Worm (Caenorhabditis elegans): ENCODE data around the gene gpa-9.

Gene gpa-9

DNA sequence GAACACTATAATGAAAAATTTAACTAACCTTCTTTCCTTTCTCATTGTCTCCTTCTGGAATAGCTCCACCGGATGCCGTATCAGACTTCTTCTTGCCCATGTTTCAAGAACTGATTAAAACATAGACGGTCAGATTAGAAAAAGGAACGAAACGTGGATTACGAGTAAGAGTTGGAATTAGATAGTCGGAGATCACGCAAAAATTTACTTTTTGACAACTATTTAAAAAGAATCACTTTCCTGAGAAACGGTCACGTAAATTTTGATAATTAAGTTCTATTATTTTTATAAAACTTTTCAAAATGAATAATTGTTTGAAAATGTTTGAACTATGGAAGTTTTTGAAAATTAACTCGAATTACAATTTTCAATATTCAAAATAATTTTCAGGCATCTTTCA is 37.0 kb downstream of the gpa-9 start, which contains the start of gene cyc-2.2:
TSS of gene cyc-2.2 (minus strand) at position 101 of the 400 bp plus-strand sequence.
- no peak for TF ChIP-seq B0310.2 (tag; optimal IDR thresholded peaks at IDR 0.05)
- TF ChIP-seq sea-1 (GFP tag; conservative IDR thresholded peaks at IDR 0.05) = no peak
- TF ChIP-seq hmg-4 (GFP tag; optimal IDR thresholded peaks at IDR 0.05) = no peak
- no peak for TF ChIP-seq ets-7 (tag; optimal IDR thresholded peaks at IDR 0.05)
- no peak for TF ChIP-seq flt-1 (GFP tag; IDR thresholded peaks at IDR 0.05)

ce11 chrV:12611029-12611428 is 38.1 kb downstream of the gpa-9 start, which contains the start of gene cubn-1:
cubn-1 (plus strand) TSS chrV:12611329.
- TF ChIP-seq tra-4 (tag; optimal IDR thresholded peaks at IDR 0.05) (no peak), tbx-37 (GFP tag; conservative IDR thresholded peaks at IDR 0.05) (no peak), aly-1 (tag; optimal IDR thresholded peaks at IDR 0.05) (no peak), scrt-1 (GFP tag; IDR thresholded peaks at IDR 0.05) (no peak), hmbx-1 (tag; optimal IDR thresholded peaks at IDR 0.05) (no peak), sea-1 (GFP tag; conservative IDR thresholded peaks at IDR 0.05) (no peak), B0310.2 (tag; optimal IDR thresholded peaks at IDR 0.05) (no peak), tbx-11 (GFP tag; IDR thresholded peaks at IDR 0.05) (no peak)

- TF ChIP-seq aly-1 (tag; optimal IDR thresholded peaks at IDR 0.05) (no peak), tbx-11 (GFP tag; IDR thresholded peaks at IDR 0.05) (no peak), hmg-4 (GFP tag; optimal IDR thresholded peaks at IDR 0.05) (no peak), B0310.2 (tag; optimal IDR thresholded peaks at IDR 0.05) (no peak), pes-1 (GFP tag; IDR thresholded peaks at IDR 0.05) (no peak)
Measured at ce11 chrV:12609526-12609925, 39.6 kb downstream of the gpa-9 start, which contains the start of gene ZC116.1. ZC116.1 (plus strand) TSS chrV:12609826.

DNA sequence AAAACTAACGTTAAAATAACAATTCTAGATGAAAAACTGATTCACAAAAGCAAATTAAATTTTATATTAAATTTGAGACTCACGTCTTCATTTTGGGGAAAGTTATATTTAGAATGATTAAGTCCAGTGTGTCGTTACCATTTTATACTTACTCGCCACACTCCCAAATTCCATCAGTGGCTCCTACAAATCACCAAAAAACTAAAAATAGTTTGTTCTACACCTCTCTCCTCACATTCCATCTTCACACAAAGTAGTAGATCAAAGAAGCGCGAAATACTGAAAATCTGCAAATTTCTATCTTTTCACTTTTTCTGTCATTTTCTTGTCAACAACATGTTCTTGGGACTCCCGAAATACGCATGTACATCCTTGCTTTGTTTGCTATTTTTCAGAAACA is 40.3 kb downstream of the gpa-9 start, which contains the start of gene ZC116.5:
TSS of gene ZC116.5 (minus strand) at position 101 of the 400 bp plus-strand sequence.
- TF ChIP-seq hnd-1 (tag; optimal IDR thresholded peaks at IDR 0.05) (no peak), ceh-13 (GFP tag; optimal IDR thresholded peaks at IDR 0.05) (no peak), scrt-1 (GFP tag; IDR thresholded peaks at IDR 0.05) (no peak), flt-1 (GFP tag; IDR thresholded peaks at IDR 0.05) (no peak), F13C5.2 (tag; optimal IDR thresholded peaks at IDR 0.05) (no peak), sea-1 (GFP tag; conservative IDR thresholded peaks at IDR 0.05) (no peak), tbx-11 (GFP tag; IDR thresholded peaks at IDR 0.05) (no peak), hmbx-1 (tag; optimal IDR thresholded peaks at IDR 0.05) (no peak), hmg-4 (GFP tag; optimal IDR thresholded peaks at IDR 0.05) (no peak), aly-1 (tag; optimal IDR thresholded peaks at IDR 0.05) (no peak), tra-4 (tag; optimal IDR thresholded peaks at IDR 0.05) (no peak), ets-7 (tag; optimal IDR thresholded peaks at IDR 0.05) (no peak), tbx-37 (GFP tag; conservative IDR thresholded peaks at IDR 0.05) (no peak), ceh-36 (tag; optimal IDR thresholded peaks at IDR 0.05) (no peak), B0310.2 (tag; optimal IDR thresholded peaks at IDR 0.05) (no peak), pes-1 (GFP tag; IDR thresholded peaks at IDR 0.05) (no peak), ama-1 (optimal IDR thresholded peaks at IDR 0.05) (no peak)

DNA sequence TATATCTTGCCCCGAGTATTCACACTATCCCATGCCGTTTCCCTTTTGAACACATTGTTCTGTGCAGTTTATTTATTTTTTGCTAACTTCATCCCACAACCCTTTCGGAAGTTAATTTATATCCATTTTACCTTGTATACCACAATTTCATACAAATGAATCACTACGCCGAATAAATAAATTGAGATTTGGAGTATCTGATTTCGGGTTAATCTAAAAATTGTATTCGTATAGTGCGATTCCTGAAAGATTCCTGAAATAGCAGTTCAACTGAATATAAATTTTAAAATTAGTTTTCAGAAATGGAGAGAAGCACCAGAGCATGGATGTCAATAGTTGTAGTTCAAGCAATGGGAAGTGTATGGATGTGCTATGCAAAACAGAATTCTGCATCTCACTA is 42.0 kb downstream of the gpa-9 start, which contains the start of gene erg-28:
TSS of gene erg-28 (plus strand) at position 301 of the 400 bp plus-strand sequence.
- TF ChIP-seq aly-1 (tag; optimal IDR thresholded peaks at IDR 0.05) (no peak), tbx-11 (GFP tag; IDR thresholded peaks at IDR 0.05) (no peak), hmg-4 (GFP tag; optimal IDR thresholded peaks at IDR 0.05) (no peak)

ce11 chrV:12601835-12602234 is 47.3 kb downstream of the gpa-9 start:
- no peak for TF ChIP-seq F13C5.2 (tag; optimal IDR thresholded peaks at IDR 0.05)
- TF ChIP-seq tbx-37 (GFP tag; conservative IDR thresholded peaks at IDR 0.05) = no peak
- no peak for TF ChIP-seq scrt-1 (GFP tag; IDR thresholded peaks at IDR 0.05)

DNA sequence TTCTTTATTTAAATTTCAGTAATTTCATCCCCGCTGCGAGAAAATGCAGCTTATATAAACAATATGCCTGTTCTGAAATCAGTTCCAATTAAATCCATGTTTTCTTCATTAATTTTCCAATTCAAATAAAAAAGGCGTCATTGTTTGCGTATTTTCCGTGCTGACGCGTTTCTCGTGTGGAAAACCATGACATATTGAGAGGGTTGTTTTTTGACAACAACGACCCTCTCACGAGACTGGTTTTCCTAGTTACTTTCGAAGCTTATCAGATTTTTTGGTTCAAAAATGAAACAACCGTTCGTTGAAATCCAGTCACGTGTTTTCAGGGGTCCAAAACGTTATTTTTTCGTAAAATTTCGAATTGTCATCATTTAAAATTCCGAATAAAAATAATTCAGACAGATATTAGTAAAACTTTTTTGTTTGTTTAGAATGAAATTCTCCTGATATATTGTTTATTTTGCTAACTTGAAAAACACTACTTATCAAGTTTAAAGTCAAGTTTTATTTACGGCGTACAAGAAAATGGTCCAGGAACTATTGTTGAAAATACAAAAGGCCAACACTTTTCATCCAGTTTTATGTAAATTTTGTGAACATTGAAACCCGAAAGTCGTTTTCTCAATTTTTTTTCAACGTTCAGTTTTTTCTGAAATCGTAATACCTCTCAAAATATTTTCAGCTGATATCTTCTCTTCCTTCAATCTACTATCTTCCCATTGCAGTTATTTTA is 49.4 kb downstream of the gpa-9 start, which contains the start of gene C14C10.5:
TSS of gene C14C10.5 (plus strand) at position 683 of the 733 bp plus-strand sequence.
- TF ChIP-seq sea-1 (GFP tag; conservative IDR thresholded peaks at IDR 0.05) (no peak), hnd-1 (tag; optimal IDR thresholded peaks at IDR 0.05) (no peak), hmbx-1 (tag; optimal IDR thresholded peaks at IDR 0.05) (no peak), B0310.2 (tag; optimal IDR thresholded peaks at IDR 0.05) (no peak), ceh-13 (GFP tag; optimal IDR thresholded peaks at IDR 0.05) (no peak), aly-1 (tag; optimal IDR thresholded peaks at IDR 0.05) (no peak), scrt-1 (GFP tag; IDR thresholded peaks at IDR 0.05) (no peak), pes-1 (GFP tag; IDR thresholded peaks at IDR 0.05) (no peak), tra-4 (tag; optimal IDR thresholded peaks at IDR 0.05) (no peak), ama-1 (optimal IDR thresholded peaks at IDR 0.05) (no peak)

- TF ChIP-seq flt-1 (GFP tag; IDR thresholded peaks at IDR 0.05) = no peak
- no peak for TF ChIP-seq ceh-13 (GFP tag; optimal IDR thresholded peaks at IDR 0.05)
- TF ChIP-seq tbx-37 (GFP tag; conservative IDR thresholded peaks at IDR 0.05) = no peak
- no peak for TF ChIP-seq tbx-11 (GFP tag; IDR thresholded peaks at IDR 0.05)
- TF ChIP-seq aly-1 (tag; optimal IDR thresholded peaks at IDR 0.05) = no peak
- no peak for TF ChIP-seq pes-1 (GFP tag; IDR thresholded peaks at IDR 0.05)
- TF ChIP-seq B0310.2 (tag; optimal IDR thresholded peaks at IDR 0.05) = no peak
- TF ChIP-seq sea-1 (GFP tag; conservative IDR thresholded peaks at IDR 0.05) = no peak
- TF ChIP-seq hmg-4 (GFP tag; optimal IDR thresholded peaks at IDR 0.05) = no peak
- no peak for TF ChIP-seq ama-1 (optimal IDR thresholded peaks at IDR 0.05)
- no peak for TF ChIP-seq tra-4 (tag; optimal IDR thresholded peaks at IDR 0.05)
- no peak for TF ChIP-seq hmbx-1 (tag; optimal IDR thresholded peaks at IDR 0.05)
- TF ChIP-seq ets-7 (tag; optimal IDR thresholded peaks at IDR 0.05) = no peak
- no peak for TF ChIP-seq ceh-36 (tag; optimal IDR thresholded peaks at IDR 0.05)
- TF ChIP-seq hnd-1 (tag; optimal IDR thresholded peaks at IDR 0.05) = no peak
Measured at ce11 chrV:12599110-12599509, 50.0 kb downstream of the gpa-9 start, which contains the start of the genes C14C10.10 and ril-2. C14C10.10 (minus strand) TSS chrV:12599128. ril-2 (minus strand) TSS chrV:12599157.

All from whole organism, early embryonic.